Fruit fly (Drosophila melanogaster) whole organism, embryonic: ENCODE measurements around the gene Cp18.

Experiments
- Abd-B ChIP-seq: fragments of 200-800 bp; sonication (Bioruptor generic); optimal IDR thresholded peaks from 2 replicates; lab custom pipeline; 2018; ENCODE audit warnings: missing biosample characterization, mild to moderate bottlenecking, missing genetic modification characterization, moderate library complexity
- Aef1 ChIP-seq: fragments of 200-800 bp; sonication (Bioruptor generic); IDR thresholded peaks from 3 replicates; pipeline ENCODE4 v1.3.6; 2022; ENCODE audit warnings: missing biosample characterization, missing genetic modification characterization
- CG10543 ChIP-seq: fragments of 200-800 bp; sonication (Bioruptor generic); optimal IDR thresholded peaks from 3 replicates; lab custom pipeline; 2017; ENCODE audit warnings: missing biosample characterization, mild to moderate bottlenecking, missing genetic modification characterization, moderate library complexity
- CG11560 ChIP-seq: fragments of 200-800 bp; sonication (Bioruptor generic); IDR thresholded peaks from 3 replicates; pipeline ENCODE4 v1.3.6; 2022; ENCODE audit warnings: missing biosample characterization, missing genetic modification characterization
- CG12219 ChIP-seq: fragments of 200-800 bp; sonication (Bioruptor generic); optimal IDR thresholded peaks from 3 replicates; lab custom pipeline; 2018; ENCODE audit warnings: missing biosample characterization, mild to moderate bottlenecking, missing genetic modification characterization
- CG13287 ChIP-seq: fragments of 200-800 bp; sonication (Bioruptor generic); IDR thresholded peaks from 2 replicates; pipeline ENCODE4 v1.3.6; 2022; ENCODE audit warnings: missing biosample characterization, missing genetic modification characterization; ENCODE audit not compliant: partially characterized antibody
- CG15479 ChIP-seq: fragments of 200-800 bp; sonication (Bioruptor generic); optimal IDR thresholded peaks from 3 replicates; lab custom pipeline; 2019; ENCODE audit warnings: missing biosample characterization, mild to moderate bottlenecking, missing genetic modification characterization, moderate library complexity
- CG15514 ChIP-seq: fragments of 200-800 bp; sonication (Bioruptor generic); optimal IDR thresholded peaks from 3 replicates; lab custom pipeline; 2017; ENCODE audit warnings: missing biosample characterization, missing genetic modification characterization, mild to moderate bottlenecking, moderate library complexity, missing genetic modification reagents
- CG1603 ChIP-seq: fragments of 200-800 bp; sonication (Bioruptor generic); optimal IDR thresholded peaks from 2 replicates; lab custom pipeline; 2019; ENCODE audit warnings: missing biosample characterization, mild to moderate bottlenecking, missing genetic modification characterization, moderate library complexity
- CG1832 ChIP-seq: fragments of 200-800 bp; sonication (Bioruptor generic); optimal IDR thresholded peaks from 2 replicates; lab custom pipeline; 2017; ENCODE audit warnings: missing biosample characterization, mild to moderate bottlenecking, missing genetic modification characterization, inconsistent platforms
- CG2116 ChIP-seq: fragments of 200-800 bp; sonication (Bioruptor generic); optimal IDR thresholded peaks from 3 replicates; lab custom pipeline; 2018; ENCODE audit warnings: missing biosample characterization, mild to moderate bottlenecking, missing genetic modification characterization
- CG2129 ChIP-seq: fragments of 200-800 bp; sonication (Bioruptor generic); IDR thresholded peaks from 2 replicates; pipeline ENCODE4 v1.3.6; 2022; ENCODE audit warnings: missing biosample characterization, missing genetic modification characterization; ENCODE audit not compliant: partially characterized antibody
- CG2202 ChIP-seq: fragments of 200-800 bp; sonication (Bioruptor generic); optimal IDR thresholded peaks from 2 replicates; lab custom pipeline; 2018; ENCODE audit warnings: missing biosample characterization, mild to moderate bottlenecking, missing genetic modification characterization
- CG3065 ChIP-seq: fragments of 200-800 bp; sonication (Bioruptor generic); optimal IDR thresholded peaks from 2 replicates; lab custom pipeline; 2016; ENCODE audit warnings: missing biosample characterization, missing genetic modification characterization
- CG3163 ChIP-seq: fragments of 200-800 bp; sonication (Bioruptor generic); optimal IDR thresholded peaks from 3 replicates; lab custom pipeline; 2016; ENCODE audit warnings: missing biosample characterization, missing genetic modification characterization
- CG43689 ChIP-seq: fragments of 200-800 bp; sonication (Bioruptor generic); IDR thresholded peaks from 2 replicates; pipeline ENCODE4 v1.3.6; 2022; ENCODE audit warnings: missing biosample characterization, missing genetic modification characterization
- CG5953 ChIP-seq: fragments of 200-800 bp; sonication (Bioruptor generic); IDR thresholded peaks from 2 replicates; pipeline ENCODE4 v1.3.6; 2022; ENCODE audit warnings: missing biosample characterization, missing genetic modification characterization
- CG8944 ChIP-seq: fragments of 200-800 bp; sonication (Bioruptor generic); optimal IDR thresholded peaks from 3 replicates; lab custom pipeline; 2016; ENCODE audit warnings: missing biosample characterization, missing genetic modification characterization
- CG9797 ChIP-seq: fragments of 200-800 bp; sonication (Bioruptor generic); optimal IDR thresholded peaks from 3 replicates; lab custom pipeline; 2018; ENCODE audit warnings: missing biosample characterization, mild to moderate bottlenecking, missing genetic modification characterization
- CG9876 ChIP-seq: fragments of 200-800 bp; sonication (Bioruptor generic); optimal IDR thresholded peaks from 2 replicates; lab custom pipeline; 2016; ENCODE audit warnings: missing biosample characterization, missing genetic modification characterization
- CTCF ChIP-seq: fragments of 200-800 bp; sonication (Bioruptor generic); optimal IDR thresholded peaks from 2 replicates; lab custom pipeline; 2017; ENCODE audit warnings: missing biosample characterization, mild to moderate bottlenecking, missing genetic modification characterization, moderate library complexity
- Camta ChIP-seq: fragments of 200-800 bp; sonication (Bioruptor generic); optimal IDR thresholded peaks from 2 replicates; lab custom pipeline; 2016; ENCODE audit warnings: missing biosample characterization, missing genetic modification characterization
- E2f2 ChIP-seq: fragments of 200-800 bp; sonication (Bioruptor generic); IDR thresholded peaks from 2 replicates; pipeline ENCODE4 v1.3.6; 2022; ENCODE audit warnings: missing biosample characterization, missing genetic modification characterization
- Eip74EF ChIP-seq, 2 experiments: fragments of 200-800 bp in 1 of 2; fragments of >200 bp in 1 of 2; sonication (Bioruptor generic) in 1 of 2; optimal IDR thresholded peaks; 2 replicates each; lab custom pipeline; 2017 to 2019; ENCODE audit warnings: missing biosample characterization in 2 of 2, missing genetic modification characterization in 2 of 2, mild to moderate bottlenecking in 1 of 2, moderate library complexity in 1 of 2
- Mrtf ChIP-seq: fragments of 200-800 bp; sonication (Bioruptor generic); IDR thresholded peaks from 3 replicates; pipeline ENCODE4 v1.3.6; 2022; ENCODE audit warnings: missing biosample characterization, missing genetic modification characterization
- Nf-YB ChIP-seq: fragments of 200-800 bp; sonication (Bioruptor generic); optimal IDR thresholded peaks from 3 replicates; lab custom pipeline; 2019; ENCODE audit warnings: missing biosample characterization, mild to moderate bottlenecking, missing genetic modification characterization, moderate library complexity
- Oli ChIP-seq: fragments of 200-800 bp; sonication (Bioruptor generic); optimal IDR thresholded peaks from 2 replicates; lab custom pipeline; 2018; ENCODE audit warnings: missing biosample characterization, mild to moderate bottlenecking, missing genetic modification characterization, moderate library complexity
- Optix ChIP-seq: fragments of 200-800 bp; sonication (Bioruptor generic); IDR thresholded peaks from 3 replicates; pipeline ENCODE4 v1.3.6; 2022; ENCODE audit warnings: missing biosample characterization, missing genetic modification characterization
- Trl ChIP-seq, 3 experiments: fragments of >200 bp in 2 of 3; fragments of 200-800 bp in 1 of 3; sonication (Bioruptor generic) in 1 of 3; optimal IDR thresholded peaks; 2 replicates in 1 of 3; 3 replicates in 2 of 3; lab custom pipeline; 2016 to 2017; ENCODE audit warnings: missing biosample characterization in 1 of 3, missing genetic modification characterization in 1 of 3
- amos ChIP-seq: fragments of 200-800 bp; sonication (Bioruptor generic); IDR thresholded peaks from 2 replicates; pipeline ENCODE4 v1.3.6; 2022; ENCODE audit warnings: missing biosample characterization, missing genetic modification characterization; ENCODE audit not compliant: partially characterized antibody
- az2 ChIP-seq: fragments of 200-800 bp; sonication (Bioruptor generic); optimal IDR thresholded peaks from 3 replicates; lab custom pipeline; 2016; ENCODE audit warnings: missing biosample characterization, missing genetic modification characterization
- caup ChIP-seq: fragments of 200-800 bp; sonication (Bioruptor generic); optimal IDR thresholded peaks from 3 replicates; lab custom pipeline; 2017; ENCODE audit warnings: missing biosample characterization, mild to moderate bottlenecking, missing genetic modification characterization, moderate library complexity; ENCODE audit not compliant: severe bottlenecking
- chm ChIP-seq: fragments of 200-800 bp; sonication (Bioruptor generic); IDR thresholded peaks from 2 replicates; pipeline ENCODE4 v1.3.6; 2022; ENCODE audit warnings: missing biosample characterization, missing genetic modification characterization
- croc ChIP-seq: fragments of 200-800 bp; sonication (Bioruptor generic); conservative IDR thresholded peaks from 3 replicates; pipeline ENCODE4 v1.3.6; 2022; ENCODE audit warnings: missing biosample characterization, missing genetic modification characterization
- da ChIP-seq: fragments of 200-800 bp; sonication (Bioruptor generic); optimal IDR thresholded peaks from 2 replicates; lab custom pipeline; 2016; ENCODE audit warnings: missing biosample characterization, missing genetic modification characterization
- ewg ChIP-seq: fragments of 200-800 bp; sonication (Bioruptor generic); optimal IDR thresholded peaks from 3 replicates; lab custom pipeline; 2017; ENCODE audit warnings: mild to moderate bottlenecking, missing biosample characterization, missing genetic modification reagents, missing genetic modification characterization
- fd96Cb ChIP-seq: fragments of 200-800 bp; sonication (Bioruptor generic); optimal IDR thresholded peaks from 2 replicates; lab custom pipeline; 2018; ENCODE audit warnings: missing biosample characterization, mild to moderate bottlenecking, missing genetic modification characterization, moderate library complexity
- gro ChIP-seq: fragments of 200-800 bp; sonication (Bioruptor generic); optimal IDR thresholded peaks from 2 replicates; lab custom pipeline; 2016; ENCODE audit warnings: missing biosample characterization, missing genetic modification characterization
- kni ChIP-seq: fragments of 200-800 bp; sonication (Bioruptor generic); optimal IDR thresholded peaks from 3 replicates; lab custom pipeline; 2017; ENCODE audit warnings: mild to moderate bottlenecking, missing biosample characterization, missing genetic modification reagents, missing genetic modification characterization
- lbe ChIP-seq: fragments of 200-800 bp; sonication (Bioruptor generic); optimal IDR thresholded peaks from 2 replicates; lab custom pipeline; 2016; ENCODE audit warnings: missing biosample characterization, mild to moderate bottlenecking, missing genetic modification characterization
- peb ChIP-seq: fragments of 200-800 bp; sonication (Bioruptor generic); IDR thresholded peaks from 2 replicates; pipeline ENCODE4 v1.3.6; 2022; ENCODE audit warnings: missing biosample characterization, missing genetic modification characterization
- pnt ChIP-seq: fragments of 200-800 bp; sonication (Bioruptor generic); optimal IDR thresholded peaks from 3 replicates; lab custom pipeline; 2016; ENCODE audit warnings: missing biosample characterization, missing genetic modification characterization
- prd ChIP-seq, 3 experiments: fragments of >200 bp in 2 of 3; fragments of 200-800 bp in 1 of 3; sonication (Bioruptor generic) in 1 of 3; optimal IDR thresholded peaks in 2 of 3; IDR thresholded peaks in 1 of 3; 2 replicates in 2 of 3; 3 replicates in 1 of 3; pipeline versions ENCODE4 v1.3.6 to Lab custom; 2017 to 2022; ENCODE audit warnings: missing biosample characterization in 1 of 3, missing genetic modification characterization in 1 of 3
- sens-2 ChIP-seq: fragments of 200-800 bp; sonication (Bioruptor generic); IDR thresholded peaks from 2 replicates; pipeline ENCODE4 v1.3.6; 2022; ENCODE audit warnings: missing biosample characterization, missing genetic modification characterization
- slp2 ChIP-seq: fragments of 200-800 bp; sonication (Bioruptor generic); optimal IDR thresholded peaks from 2 replicates; lab custom pipeline; 2016; ENCODE audit warnings: missing biosample characterization, missing genetic modification characterization
- sob ChIP-seq: fragments of 200-800 bp; sonication (Bioruptor generic); IDR thresholded peaks from 2 replicates; pipeline ENCODE4 v1.3.6; 2022; ENCODE audit warnings: missing biosample characterization, missing genetic modification characterization
- ssp ChIP-seq: fragments of 200-800 bp; sonication (Bioruptor generic); IDR thresholded peaks from 2 replicates; pipeline ENCODE4 v1.3.6; 2022; ENCODE audit warnings: missing biosample characterization, missing genetic modification characterization
- tx ChIP-seq: fragments of 200-800 bp; sonication (Bioruptor generic); optimal IDR thresholded peaks from 2 replicates; lab custom pipeline; 2016; ENCODE audit warnings: missing biosample characterization, missing genetic modification characterization
- vfl ChIP-seq: fragments of 200-800 bp; sonication (Bioruptor generic); optimal IDR thresholded peaks from 2 replicates; lab custom pipeline; 2016; ENCODE audit warnings: missing biosample characterization, missing genetic modification characterization

Gene Cp18

DNA sequence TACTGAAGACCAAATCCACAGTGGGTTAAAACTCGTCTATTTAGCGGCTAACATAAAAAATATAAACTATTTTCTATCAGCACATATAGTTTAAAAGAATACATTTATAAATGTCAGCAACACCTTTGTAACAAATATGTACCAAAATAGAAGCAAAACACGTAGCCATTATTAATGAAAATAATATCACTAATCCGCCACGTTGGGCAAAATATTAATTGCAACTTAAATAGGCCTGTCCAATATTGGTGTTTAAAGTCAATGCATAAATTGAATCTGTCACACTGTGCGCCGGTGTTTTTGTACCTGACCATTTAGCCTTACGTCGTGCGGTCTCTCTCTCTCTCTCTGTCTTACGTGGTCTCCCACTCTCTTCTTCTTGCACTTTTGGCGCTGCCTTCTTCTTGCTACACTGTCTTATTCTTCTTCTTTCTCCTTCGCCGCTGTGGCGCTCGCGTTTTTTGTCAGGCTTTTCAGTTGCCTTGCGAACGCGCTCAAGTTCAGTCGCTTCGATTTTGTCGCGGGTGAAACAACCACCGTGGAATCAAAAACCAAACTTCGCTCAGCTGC, 39.5 kb downstream of the Cp18 start (continued):
- no peak for TF ChIP-seq CG15479 (GFP tag; lab: Kevin White, UChicago)
- peak; percentile 97 for TF ChIP-seq caup (GFP tag; lab: Kevin White, UChicago)
- peak; percentile 66 for TF ChIP-seq CG13287 (GFP tag; lab: Robert Waterston, UW)
- peak; percentile 97 for TF ChIP-seq Mrtf (GFP tag; lab: Robert Waterston, UW)
- peak; percentile 95 for TF ChIP-seq slp2
- peak; percentile 88 for TF ChIP-seq gro
- peak; percentile 97 for TF ChIP-seq Optix (GFP tag; lab: Robert Waterston, UW)
- TF ChIP-seq kni = peak; percentile 94
- TF ChIP-seq CG12219 (GFP tag; lab: Kevin White, UChicago) = peak; percentile 98
- TF ChIP-seq sens-2 = peak; percentile 90
- TF ChIP-seq CG11560 (tag; lab: Robert Waterston, UW) = peak; percentile 92
- TF ChIP-seq CG9797 (GFP tag; lab: Kevin White, UChicago) = peak; percentile 45
- TF ChIP-seq CG9876 (GFP tag; lab: Kevin White, UChicago) = peak; percentile 95
- TF ChIP-seq Camta = peak; percentile 91
- no peak for TF ChIP-seq CG1832 (GFP tag; lab: Kevin White, UChicago)
- peak; percentile 98 for TF ChIP-seq croc (GFP tag; lab: Robert Waterston, UW)
- peak; percentile 98 for TF ChIP-seq sob (GFP tag; lab: Robert Waterston, UW)
- TF ChIP-seq amos (GFP tag; lab: Robert Waterston, UW) = peak; percentile 28; the same call in 1 of the 2 replicates
- peak; percentile 97 for TF ChIP-seq vfl (GFP tag; lab: Kevin White, UChicago)
- TF ChIP-seq pnt (GFP tag; lab: Kevin White, UChicago) = peak; percentile 97
- TF ChIP-seq tx (GFP tag; lab: Kevin White, UChicago) = peak; percentile 97
- TF ChIP-seq Eip74EF (GFP tag; optimal IDR thresholded peaks at IDR 0.05; lab: Kevin White, UChicago) = peak in 1 of 2 experiments; percentile 93
- TF ChIP-seq Oli (tag; lab: Kevin White, UChicago) = peak; percentile 100
- peak; percentile 93 for TF ChIP-seq ssp (GFP tag; lab: Robert Waterston, UW)
- peak; percentile 88 for TF ChIP-seq Nf-YB (GFP tag; lab: Kevin White, UChicago)
- peak; percentile 91 for TF ChIP-seq chm (GFP tag; lab: Robert Waterston, UW)
- peak; percentile 96 for TF ChIP-seq da
- TF ChIP-seq az2 (GFP tag; lab: Kevin White, UChicago) = peak; percentile 99
- peak; percentile 97 for TF ChIP-seq CG2202 (tag; lab: Kevin White, UChicago)
- peak; percentile 82 for TF ChIP-seq CG2116
- no peak for TF ChIP-seq CG2129
- TF ChIP-seq peb (GFP tag; lab: Robert Waterston, UW) = peak; percentile 97
- TF ChIP-seq CG3065 = peak; percentile 96
- peak; percentile 73 for TF ChIP-seq CTCF (GFP tag; lab: Kevin White, UChicago)
- peak; percentile 88 for TF ChIP-seq CG3163 (GFP tag; lab: Kevin White, UChicago)
- peak; percentile 95 for TF ChIP-seq CG43689
- peak; percentile 98 for TF ChIP-seq fd96Cb (tag; lab: Kevin White, UChicago)
- TF ChIP-seq CG1603 (tag; lab: Kevin White, UChicago) = peak; percentile 95
- TF ChIP-seq prd (optimal IDR thresholded peaks at IDR 0.05; lab: Kevin White, UChicago) = no peak
- peak; percentile 98 for TF ChIP-seq prd (GFP tag; IDR thresholded peaks at IDR 0.05; lab: Robert Waterston, UW)
- TF ChIP-seq E2f2 = peak; percentile 83
- peak; percentile 98 for TF ChIP-seq CG10543 (GFP tag; lab: Kevin White, UChicago)
- peak; percentile 97 for TF ChIP-seq CG8944 (GFP tag; lab: Kevin White, UChicago)
- peak; percentile 97 for TF ChIP-seq lbe (GFP tag; lab: Kevin White, UChicago)
- peak; percentile 97 for TF ChIP-seq ewg (GFP tag; lab: Kevin White, UChicago)
- TF ChIP-seq CG5953 (GFP tag; lab: Robert Waterston, UW) = peak; percentile 96
- TF ChIP-seq CG15514 (GFP tag; lab: Kevin White, UChicago) = peak; percentile 87
- TF ChIP-seq Abd-B (GFP tag; lab: Kevin White, UChicago) = peak; percentile 84
- TF ChIP-seq Trl (optimal IDR thresholded peaks at IDR 0.05; lab: Kevin White, UChicago) = peak; percentile 56 to 79
- peak; percentile 95 for TF ChIP-seq Trl (GFP tag; optimal IDR thresholded peaks at IDR 0.05; lab: Kevin White, UChicago)
- TF ChIP-seq Aef1 (GFP tag; lab: Robert Waterston, UW) = peak; percentile 98
